Fruit fly (Drosophila melanogaster): ENCODE results near the gene Fas2.

Fas2 gene

dm6 chrX:4205346-4206178, at the start of gene Fas2 (continued):
- TF ChIP-seq dsx (GFP tag; optimal IDR thresholded peaks at IDR 0.05; ENCODE audit: poor library complexity, severe bottlenecking) (peak; percentile 50), achi (GFP tag; optimal IDR thresholded peaks at IDR 0.05) (peak; percentile 37), CG11762 (GFP tag; optimal IDR thresholded peaks at IDR 0.05; ENCODE audit: insufficient read depth) (no peak), Hr38 (GFP tag; optimal IDR thresholded peaks at IDR 0.05) (no peak), dac (GFP tag; optimal IDR thresholded peaks at IDR 0.05) (peak; percentile 50), CG15336 (GFP tag; IDR thresholded peaks at IDR 0.05) (peak; percentile 64), CG6792 (GFP tag; optimal IDR thresholded peaks at IDR 0.05) (peak; percentile 13), CG10631 (GFP tag; optimal IDR thresholded peaks at IDR 0.05) (peak; percentile 46), CG16779 (tag; optimal IDR thresholded peaks at IDR 0.05) (peak; percentile 55), topi (GFP tag; optimal IDR thresholded peaks at IDR 0.05) (peak; percentile 66)

- TF ChIP-seq Hr38 (GFP tag; optimal IDR thresholded peaks at IDR 0.05) (no peak), CG34406 (GFP tag; optimal IDR thresholded peaks at IDR 0.05) (no peak), Ets96B (tag; optimal IDR thresholded peaks at IDR 0.05) (no peak), CG10669 (GFP tag; optimal IDR thresholded peaks at IDR 0.05) (no peak), salr (GFP tag; optimal IDR thresholded peaks at IDR 0.05) (no peak), fd59A (GFP tag; optimal IDR thresholded peaks at IDR 0.05) (no peak), ss (GFP tag; optimal IDR thresholded peaks at IDR 0.05) (no peak), CG6276 (GFP tag; optimal IDR thresholded peaks at IDR 0.05) (no peak), lz (GFP tag; optimal IDR thresholded peaks at IDR 0.05) (no peak), CG9139 (GFP tag; optimal IDR thresholded peaks at IDR 0.05) (no peak), eg (GFP tag; IDR thresholded peaks at IDR 0.05) (no peak)
Measured at dm6 chrX:4252690-4253089, 46.8 kb upstream of the Fas2 start, which contains the start of gene CG15576. Gene CG15576 (minus strand): TSS chrX:4252790.

dm6 chrX:4248077-4248476, 42.2 kb upstream of the Fas2 start, which contains the start of gene CG43135:
Gene CG43135 (plus strand): TSS chrX:4248377.
- TF ChIP-seq CG4318 (GFP tag; optimal IDR thresholded peaks at IDR 0.05) (no peak), CG3919 (GFP tag; optimal IDR thresholded peaks at IDR 0.05) (no peak), Sox14 (GFP tag; optimal IDR thresholded peaks at IDR 0.05) (no peak)

- TF ChIP-seq Sox14 (GFP tag; optimal IDR thresholded peaks at IDR 0.05) (no peak), Gug (GFP tag; IDR thresholded peaks at IDR 0.05) (no peak), CG8119 (GFP tag; IDR thresholded peaks at IDR 0.05) (no peak), Ets21C (GFP tag; optimal IDR thresholded peaks at IDR 0.05) (no peak), vri (GFP tag; optimal IDR thresholded peaks at IDR 0.05) (no peak), ss (GFP tag; optimal IDR thresholded peaks at IDR 0.05) (no peak), Blimp-1 (GFP tag; optimal IDR thresholded peaks at IDR 0.05) (no peak), Eip78C (GFP tag) (no peak), CG8632 (GFP tag; optimal IDR thresholded peaks at IDR 0.05) (no peak), OdsH (GFP tag; optimal IDR thresholded peaks at IDR 0.05) (no peak), Smox (GFP tag; optimal IDR thresholded peaks at IDR 0.05) (no peak), spab (GFP tag; optimal IDR thresholded peaks at IDR 0.05) (no peak), CG6808 (GFP tag; optimal IDR thresholded peaks at IDR 0.05) (no peak), fkh (GFP tag; optimal IDR thresholded peaks at IDR 0.05) (no peak), CG10631 (GFP tag; optimal IDR thresholded peaks at IDR 0.05) (no peak)
Measured at dm6 chrX:4247013-4247412, 41.1 kb upstream of the Fas2 start, which contains the start of gene CG43134. Gene CG43134 (plus strand): TSS chrX:4247313.
